Fruit fly (Drosophila melanogaster) whole organism, embryonic: Measurements from ENCODE around the gene nerfin-2.
A peak's percentile ranks its signal among the peaks of the same experiment; 100 is the strongest.

Experiments used
- Asciz ChIP-seq: fragments of 200-800 bp; sonication (Bioruptor generic); optimal IDR thresholded peaks from 2 replicates; lab custom pipeline; 2017; ENCODE audit warnings: missing biosample characterization, mild to moderate bottlenecking, missing genetic modification characterization, missing genetic modification reagents
- C15 ChIP-seq: fragments of 200-800 bp; sonication (Bioruptor generic); IDR thresholded peaks from 3 replicates; pipeline ENCODE4 v1.3.6; 2022; ENCODE audit warnings: missing biosample characterization, missing genetic modification characterization
- CG11504 ChIP-seq: fragments of 200-800 bp; sonication (Bioruptor generic); optimal IDR thresholded peaks from 3 replicates; lab custom pipeline; 2019; ENCODE audit warnings: missing biosample characterization, mild to moderate bottlenecking, missing genetic modification characterization, moderate library complexity
- CG11695 ChIP-seq: fragments of 200-800 bp; sonication (Bioruptor generic); IDR thresholded peaks from 3 replicates; pipeline ENCODE4 v1.3.6; 2022; ENCODE audit warnings: missing biosample characterization, missing genetic modification characterization
- CG11696 ChIP-seq: fragments of 200-800 bp; sonication (Bioruptor generic); IDR thresholded peaks from 2 replicates; pipeline ENCODE4 v1.3.6; 2022; ENCODE audit warnings: missing biosample characterization, missing genetic modification characterization
- CG11723 ChIP-seq: fragments of 200-800 bp; sonication (Bioruptor generic); optimal IDR thresholded peaks from 2 replicates; lab custom pipeline; 2017; ENCODE audit warnings: missing biosample characterization, mild to moderate bottlenecking, missing genetic modification characterization
- CG1233 ChIP-seq: fragments of 200-800 bp; sonication (Bioruptor generic); optimal IDR thresholded peaks from 4 replicates; lab custom pipeline; 2018; ENCODE audit warnings: missing biosample characterization, mild to moderate bottlenecking, missing genetic modification characterization
- CG13296 ChIP-seq: fragments of 200-800 bp; sonication (Bioruptor generic); optimal IDR thresholded peaks from 3 replicates; lab custom pipeline; 2018; ENCODE audit warnings: missing biosample characterization, mild to moderate bottlenecking, missing genetic modification characterization
- CG14014 ChIP-seq: fragments of 200-800 bp; sonication (Bioruptor generic); IDR thresholded peaks from 2 replicates; pipeline ENCODE4 v1.3.6; 2022; ENCODE audit warnings: missing biosample characterization, missing genetic modification characterization
- CG1603 ChIP-seq: fragments of 200-800 bp; sonication (Bioruptor generic); optimal IDR thresholded peaks from 2 replicates; lab custom pipeline; 2019; ENCODE audit warnings: missing biosample characterization, mild to moderate bottlenecking, missing genetic modification characterization, moderate library complexity
- CG16815 ChIP-seq: fragments of 200-800 bp; sonication (Bioruptor generic); optimal IDR thresholded peaks from 3 replicates; lab custom pipeline; 2017; ENCODE audit warnings: missing biosample characterization, mild to moderate bottlenecking, missing genetic modification characterization
- CG17829 ChIP-seq: fragments of 200-800 bp; optimal IDR thresholded peaks from 2 replicates; lab custom pipeline; 2019; ENCODE audit warnings: missing biosample characterization, mild to moderate bottlenecking, missing genetic modification characterization, moderate library complexity
- CG2129 ChIP-seq: fragments of 200-800 bp; sonication (Bioruptor generic); IDR thresholded peaks from 2 replicates; pipeline ENCODE4 v1.3.6; 2022; ENCODE audit warnings: missing biosample characterization, missing genetic modification characterization; ENCODE audit not compliant: partially characterized antibody
- CG30403 ChIP-seq: fragments of 200-800 bp; sonication (Bioruptor generic); optimal IDR thresholded peaks from 3 replicates; lab custom pipeline; 2016; ENCODE audit warnings: missing biosample characterization, missing genetic modification characterization
- CG31388 ChIP-seq: fragments of 200-800 bp; sonication (Bioruptor generic); optimal IDR thresholded peaks from 2 replicates; lab custom pipeline; 2016; ENCODE audit warnings: missing biosample characterization, missing genetic modification characterization
- CG4707 ChIP-seq: fragments of 200-800 bp; sonication (Bioruptor generic); optimal IDR thresholded peaks from 2 replicates; lab custom pipeline; 2018; ENCODE audit warnings: missing biosample characterization, mild to moderate bottlenecking, missing genetic modification characterization, moderate library complexity
- CG4730 ChIP-seq: fragments of 200-800 bp; sonication (Bioruptor generic); IDR thresholded peaks from 2 replicates; pipeline ENCODE4 v1.3.6; 2022; ENCODE audit warnings: missing biosample characterization, missing genetic modification characterization
- CG4820 ChIP-seq: fragments of 200-800 bp; sonication (Bioruptor generic); optimal IDR thresholded peaks from 3 replicates; lab custom pipeline; 2016; ENCODE audit warnings: missing biosample characterization, missing genetic modification characterization
- CG5245 ChIP-seq: fragments of 200-800 bp; sonication (Bioruptor generic); optimal IDR thresholded peaks from 3 replicates; lab custom pipeline; 2016; ENCODE audit warnings: missing biosample characterization, missing genetic modification characterization
- CG7745 ChIP-seq: fragments of 200-800 bp; sonication (Bioruptor generic); optimal IDR thresholded peaks from 2 replicates; lab custom pipeline; 2018; ENCODE audit warnings: missing biosample characterization, mild to moderate bottlenecking, missing genetic modification characterization, moderate library complexity
- CG8478 ChIP-seq: fragments of >200 bp; optimal IDR thresholded peaks from 2 replicates; lab custom pipeline; 2018
- CG8944 ChIP-seq: fragments of 200-800 bp; sonication (Bioruptor generic); optimal IDR thresholded peaks from 3 replicates; lab custom pipeline; 2016; ENCODE audit warnings: missing biosample characterization, missing genetic modification characterization
- Camta ChIP-seq: fragments of 200-800 bp; sonication (Bioruptor generic); optimal IDR thresholded peaks from 2 replicates; lab custom pipeline; 2016; ENCODE audit warnings: missing biosample characterization, missing genetic modification characterization
- Dip2 ChIP-seq: fragments of 200-800 bp; sonication (Bioruptor generic); IDR thresholded peaks from 2 replicates; pipeline ENCODE4 v1.3.6; 2022; ENCODE audit warnings: missing biosample characterization, missing genetic modification characterization
- Hmx ChIP-seq: fragments of 200-800 bp; sonication (Bioruptor generic); optimal IDR thresholded peaks from 2 replicates; lab custom pipeline; 2016; ENCODE audit warnings: missing biosample characterization, missing genetic modification characterization
- Hr39 ChIP-seq: fragments of >200 bp; optimal IDR thresholded peaks from 2 replicates; lab custom pipeline; 2017
- MTF-1 ChIP-seq: fragments of 200-800 bp; sonication (Bioruptor generic); optimal IDR thresholded peaks from 2 replicates; lab custom pipeline; 2018; ENCODE audit warnings: missing biosample characterization, mild to moderate bottlenecking, missing genetic modification characterization, borderline replicate concordance
- NK7.1 ChIP-seq: fragments of 200-800 bp; sonication (Bioruptor generic); optimal IDR thresholded peaks from 3 replicates; lab custom pipeline; 2016; ENCODE audit warnings: missing biosample characterization, missing genetic modification characterization
- Opbp ChIP-seq: fragments of 200-800 bp; sonication (Bioruptor generic); IDR thresholded peaks from 3 replicates; pipeline ENCODE4 v1.3.6; 2022; ENCODE audit warnings: missing biosample characterization, missing genetic modification characterization; ENCODE audit not compliant: partially characterized antibody
- Ptx1 ChIP-seq: fragments of 200-800 bp; sonication (Bioruptor generic); IDR thresholded peaks from 2 replicates; pipeline ENCODE4 v1.3.6; 2022; ENCODE audit warnings: missing biosample characterization, missing genetic modification characterization
- Rx ChIP-seq: fragments of 200-800 bp; sonication (Bioruptor generic); IDR thresholded peaks from 2 replicates; pipeline ENCODE4 v1.3.6; 2022; ENCODE audit warnings: missing biosample characterization, missing genetic modification characterization
- Sry-β ChIP-seq: fragments of 200-800 bp; sonication (Bioruptor generic); optimal IDR thresholded peaks from 2 replicates; lab custom pipeline; 2018; ENCODE audit warnings: missing biosample characterization, mild to moderate bottlenecking, missing genetic modification characterization, moderate library complexity
- Usf ChIP-seq: fragments of 200-800 bp; sonication (Bioruptor generic); optimal IDR thresholded peaks from 2 replicates; lab custom pipeline; 2017; ENCODE audit warnings: missing genotype, missing biosample characterization, missing genetic modification characterization
- ase ChIP-seq: fragments of 200-800 bp; sonication (Bioruptor generic); IDR thresholded peaks from 3 replicates; pipeline ENCODE4 v1.3.6; 2022; ENCODE audit warnings: missing biosample characterization, missing genetic modification characterization
- dimm ChIP-seq: fragments of 200-800 bp; sonication (Bioruptor generic); IDR thresholded peaks from 2 replicates; pipeline ENCODE4 v1.3.6; 2022; ENCODE audit warnings: missing biosample characterization, missing genetic modification characterization
- dm ChIP-seq: fragments of 200-800 bp; sonication (Bioruptor generic); optimal IDR thresholded peaks from 3 replicates; lab custom pipeline; 2016; ENCODE audit warnings: missing biosample characterization, missing genetic modification characterization
- gem ChIP-seq: fragments of 200-800 bp; sonication (Bioruptor generic); optimal IDR thresholded peaks from 2 replicates; lab custom pipeline; 2019; ENCODE audit warnings: missing biosample characterization, mild to moderate bottlenecking, missing genetic modification characterization, moderate library complexity
- ham ChIP-seq: fragments of 200-800 bp; sonication (Bioruptor generic); IDR thresholded peaks from 2 replicates; pipeline ENCODE4 v1.3.6; 2022; ENCODE audit warnings: missing biosample characterization, missing genetic modification characterization
- inv ChIP-seq: fragments of 200-800 bp; sonication (Bioruptor generic); IDR thresholded peaks from 2 replicates; pipeline ENCODE4 v1.3.6; 2022; ENCODE audit warnings: missing biosample characterization, missing genetic modification characterization; ENCODE audit not compliant: partially characterized antibody
- kay ChIP-seq: fragments of 200-800 bp; sonication (Bioruptor generic); optimal IDR thresholded peaks from 2 replicates; lab custom pipeline; 2016; ENCODE audit warnings: missing biosample characterization, missing genetic modification characterization
- klu ChIP-seq: fragments of 200-800 bp; sonication (Bioruptor generic); IDR thresholded peaks from 2 replicates; pipeline ENCODE4 v1.3.6; 2022; ENCODE audit warnings: missing biosample characterization, missing genetic modification characterization
- nerfin-2 ChIP-seq: fragments of 200-800 bp; sonication (Bioruptor generic); IDR thresholded peaks from 2 replicates; pipeline ENCODE4 v1.3.6; 2022; ENCODE audit warnings: missing biosample characterization, missing genetic modification characterization; ENCODE audit not compliant: partially characterized antibody
- nom ChIP-seq: fragments of 200-800 bp; sonication (Bioruptor generic); optimal IDR thresholded peaks from 2 replicates; lab custom pipeline; 2017; ENCODE audit warnings: missing biosample characterization, missing genetic modification characterization, mild to moderate bottlenecking, moderate library complexity, missing genetic modification reagents
- pita ChIP-seq: fragments of 200-800 bp; sonication (Bioruptor generic); optimal IDR thresholded peaks from 2 replicates; lab custom pipeline; 2017; ENCODE audit warnings: missing biosample characterization, mild to moderate bottlenecking, missing genetic modification characterization
- rib ChIP-seq: fragments of 200-800 bp; sonication (Bioruptor generic); IDR thresholded peaks from 2 replicates; pipeline ENCODE4 v1.3.6; 2022; ENCODE audit warnings: missing biosample characterization, missing genetic modification characterization
- schlank ChIP-seq: fragments of 200-800 bp; sonication (Bioruptor generic); optimal IDR thresholded peaks from 2 replicates; lab custom pipeline; 2018; ENCODE audit warnings: missing biosample characterization, mild to moderate bottlenecking, missing genetic modification characterization
- slbo ChIP-seq: fragments of 200-800 bp; sonication (Bioruptor generic); IDR thresholded peaks from 2 replicates; pipeline ENCODE4 v1.3.6; 2022; ENCODE audit warnings: missing biosample characterization, missing genetic modification characterization
- slou ChIP-seq: fragments of 200-800 bp; sonication (Bioruptor generic); optimal IDR thresholded peaks from 3 replicates; lab custom pipeline; 2016; ENCODE audit warnings: missing biosample characterization, missing genetic modification characterization
- vvl ChIP-seq: fragments of 200-800 bp; sonication (Bioruptor generic); IDR thresholded peaks from 2 replicates; pipeline ENCODE4 v1.3.6; 2022; ENCODE audit warnings: missing biosample characterization, missing genetic modification characterization
- zen2 ChIP-seq: fragments of 200-800 bp; sonication (Bioruptor generic); IDR thresholded peaks from 3 replicates; pipeline ENCODE4 v1.3.6; 2022; ENCODE audit warnings: missing biosample characterization, missing genetic modification characterization; ENCODE audit not compliant: partially characterized antibody
- zfh2 ChIP-seq: fragments of 200-800 bp; sonication (Bioruptor generic); optimal IDR thresholded peaks from 2 replicates; lab custom pipeline; 2016; ENCODE audit warnings: missing biosample characterization, missing genetic modification characterization

Gene nerfin-2

dm6 chr3R:10024032-10024712, 46.7 kb upstream of the nerfin-2 start (continued):
- TF ChIP-seq pita (GFP tag; lab: Kevin White, UChicago) (no peak), Camta (no peak), gem (tag; lab: Kevin White, UChicago) (no peak), Ptx1 (GFP tag; lab: Robert Waterston, UW) (peak; percentile 49), zfh2 (GFP tag; lab: Kevin White, UChicago) (peak; percentile 31), NK7.1 (GFP tag; lab: Kevin White, UChicago) (no peak), Sry-β (GFP tag; lab: Kevin White, UChicago) (no peak), slou (no peak), CG14014 (GFP tag; lab: Robert Waterston, UW) (peak; percentile 63), MTF-1 (GFP tag; lab: Kevin White, UChicago) (no peak), rib (GFP tag; lab: Robert Waterston, UW) (0 out of 2 replicates have a peak, but pooled peaks have one; percentile 37), CG13296 (GFP tag; lab: Kevin White, UChicago) (no peak), CG4820 (no peak), CG5245 (peak; percentile 17), CG11696 (GFP tag; lab: Robert Waterston, UW) (no peak), CG11504 (no peak), Usf (GFP tag; lab: Kevin White, UChicago) (no peak), nom (GFP tag; lab: Kevin White, UChicago) (no peak), Asciz (GFP tag; lab: Kevin White, UChicago) (no peak), ase (GFP tag; lab: Robert Waterston, UW) (no peak), CG8478 (lab: Kevin White, UChicago) (no peak), CG2129 (GFP tag; lab: Robert Waterston, UW) (no peak), klu (GFP tag; lab: Robert Waterston, UW) (no peak), inv (GFP tag; lab: Robert Waterston, UW) (no peak), CG7745 (no peak), CG1603 (tag; lab: Kevin White, UChicago) (no peak), vvl (GFP tag; lab: Robert Waterston, UW) (no peak), dimm (GFP tag; lab: Robert Waterston, UW) (no peak), CG11695 (GFP tag; lab: Robert Waterston, UW) (peak; percentile 41; the same call in 1 of the 3 replicates), CG11723 (GFP tag; lab: Kevin White, UChicago) (no peak), Dip2 (no peak), CG31388 (no peak), Rx (no peak), CG30403 (GFP tag; lab: Kevin White, UChicago) (peak; percentile 12), CG1233 (GFP tag; lab: Kevin White, UChicago) (no peak), CG4730 (GFP tag; lab: Robert Waterston, UW) (no peak), nerfin-2 (GFP tag; lab: Robert Waterston, UW) (no peak), CG17829 (no peak), C15 (GFP tag; lab: Robert Waterston, UW) (no peak), CG8944 (GFP tag; lab: Kevin White, UChicago) (no peak), ham (GFP tag; lab: Robert Waterston, UW) (no peak), Opbp (GFP tag; lab: Robert Waterston, UW) (no peak), kay (peak; percentile 24), CG4707 (no peak), schlank (tag; lab: Kevin White, UChicago) (no peak), slbo (GFP tag; lab: Robert Waterston, UW) (peak; percentile 65), Hmx (no peak), Hr39 (lab: Kevin White, UChicago) (no peak), zen2 (GFP tag; lab: Robert Waterston, UW) (no peak), CG16815 (GFP tag; lab: Kevin White, UChicago) (no peak), dm (GFP tag; lab: Kevin White, UChicago) (no peak)
